Fruit fly (Drosophila melanogaster) whole organism, embryonic: ENCODE data around the gene TrpA1.
A peak's percentile ranks its signal among the peaks of the same experiment; 100 is the strongest.

ENCODE experiments used
- B-H2 ChIP-seq: fragments of 200-800 bp; sonication (Bioruptor generic); optimal IDR thresholded peaks from 2 replicates; lab custom pipeline; 2018; ENCODE audit warnings: missing biosample characterization, mild to moderate bottlenecking, missing genetic modification characterization
- Bdp1 ChIP-seq: fragments of 200-800 bp; sonication (Bioruptor generic); optimal IDR thresholded peaks from 3 replicates; lab custom pipeline; 2016; ENCODE audit warnings: missing biosample characterization, missing genetic modification characterization
- Bteb2 ChIP-seq: fragments of 200-800 bp; sonication (Bioruptor generic); optimal IDR thresholded peaks from 2 replicates; lab custom pipeline; 2016; ENCODE audit warnings: missing biosample characterization, missing genetic modification characterization
- CG10147 ChIP-seq: fragments of 200-800 bp; sonication (Bioruptor generic); optimal IDR thresholded peaks from 2 replicates; lab custom pipeline; 2019; ENCODE audit warnings: missing biosample characterization, mild to moderate bottlenecking, missing genetic modification characterization, moderate library complexity
- CG1024 ChIP-seq: fragments of 200-800 bp; sonication (Bioruptor generic); IDR thresholded peaks from 2 replicates; pipeline ENCODE4 v1.3.6; 2022; ENCODE audit warnings: missing biosample characterization, missing genetic modification characterization
- CG10462 ChIP-seq: fragments of 200-800 bp; sonication (Bioruptor generic); optimal IDR thresholded peaks from 2 replicates; lab custom pipeline; 2016; ENCODE audit warnings: missing biosample characterization, missing genetic modification characterization
- CG10654 ChIP-seq: fragments of 200-800 bp; sonication (Bioruptor generic); optimal IDR thresholded peaks from 2 replicates; lab custom pipeline; 2016; ENCODE audit warnings: missing biosample characterization, missing genetic modification characterization
- CG10959 ChIP-seq: fragments of 200-800 bp; sonication (Bioruptor generic); IDR thresholded peaks from 2 replicates; pipeline ENCODE4 v1.3.6; 2022; ENCODE audit warnings: missing biosample characterization, missing genetic modification characterization
- CG11398 ChIP-seq: fragments of 200-800 bp; sonication (Bioruptor generic); optimal IDR thresholded peaks from 2 replicates; lab custom pipeline; 2016; ENCODE audit warnings: missing biosample characterization, missing genetic modification characterization
- CG11504 ChIP-seq: fragments of 200-800 bp; sonication (Bioruptor generic); optimal IDR thresholded peaks from 3 replicates; lab custom pipeline; 2019; ENCODE audit warnings: missing biosample characterization, mild to moderate bottlenecking, missing genetic modification characterization, moderate library complexity
- CG12219 ChIP-seq: fragments of 200-800 bp; sonication (Bioruptor generic); optimal IDR thresholded peaks from 3 replicates; lab custom pipeline; 2018; ENCODE audit warnings: missing biosample characterization, mild to moderate bottlenecking, missing genetic modification characterization
- CG14050 ChIP-seq: fragments of 200-800 bp; sonication (Bioruptor generic); IDR thresholded peaks from 3 replicates; pipeline ENCODE4 v1.3.6; 2022; ENCODE audit warnings: missing biosample characterization, missing genetic modification characterization
- CG14667 ChIP-seq: fragments of 200-800 bp; sonication (Bioruptor generic); IDR thresholded peaks from 2 replicates; pipeline ENCODE4 v1.3.6; 2022; ENCODE audit warnings: missing biosample characterization, missing genetic modification characterization
- CG1529 ChIP-seq: fragments of 200-800 bp; sonication (Bioruptor generic); optimal IDR thresholded peaks from 3 replicates; lab custom pipeline; 2018; ENCODE audit warnings: missing biosample characterization, missing genetic modification characterization
- CG1832 ChIP-seq: fragments of 200-800 bp; sonication (Bioruptor generic); optimal IDR thresholded peaks from 2 replicates; lab custom pipeline; 2017; ENCODE audit warnings: missing biosample characterization, mild to moderate bottlenecking, missing genetic modification characterization, inconsistent platforms
- CG18476 ChIP-seq: fragments of 200-800 bp; sonication (Bioruptor generic); optimal IDR thresholded peaks from 2 replicates; lab custom pipeline; 2016; ENCODE audit warnings: missing biosample characterization, mild to moderate bottlenecking, missing genetic modification characterization
- CG30431 ChIP-seq: fragments of 200-800 bp; sonication (Bioruptor generic); optimal IDR thresholded peaks from 2 replicates; lab custom pipeline; 2017; ENCODE audit warnings: missing biosample characterization, missing genetic modification characterization
- CG4282 ChIP-seq: fragments of 200-800 bp; sonication (Bioruptor generic); optimal IDR thresholded peaks from 2 replicates; lab custom pipeline; 2016; ENCODE audit warnings: missing biosample characterization, missing genetic modification characterization
- CG6765 ChIP-seq: fragments of 200-800 bp; sonication (Bioruptor generic); optimal IDR thresholded peaks from 3 replicates; lab custom pipeline; 2017; ENCODE audit warnings: missing biosample characterization, mild to moderate bottlenecking, missing genetic modification characterization
- CTCF ChIP-seq: fragments of 200-800 bp; sonication (Bioruptor generic); optimal IDR thresholded peaks from 2 replicates; lab custom pipeline; 2017; ENCODE audit warnings: missing biosample characterization, mild to moderate bottlenecking, missing genetic modification characterization, moderate library complexity
- Deaf1 ChIP-seq: fragments of 200-800 bp; optimal IDR thresholded peaks from 3 replicates; lab custom pipeline; 2019; ENCODE audit warnings: missing biosample characterization, mild to moderate bottlenecking, missing genetic modification characterization, moderate library complexity
- E2f2 ChIP-seq: fragments of 200-800 bp; sonication (Bioruptor generic); IDR thresholded peaks from 2 replicates; pipeline ENCODE4 v1.3.6; 2022; ENCODE audit warnings: missing biosample characterization, missing genetic modification characterization
- Elba2 ChIP-seq: fragments of 200-800 bp; sonication (Bioruptor generic); optimal IDR thresholded peaks from 3 replicates; lab custom pipeline; 2016; ENCODE audit warnings: missing biosample characterization, missing genetic modification characterization
- Hr39 ChIP-seq: fragments of >200 bp; optimal IDR thresholded peaks from 2 replicates; lab custom pipeline; 2017
- Mes4 ChIP-seq: fragments of 200-800 bp; sonication (Bioruptor generic); optimal IDR thresholded peaks from 2 replicates; lab custom pipeline; 2016; ENCODE audit warnings: missing biosample characterization, missing genetic modification characterization
- NC2α ChIP-seq: fragments of 200-800 bp; sonication (Bioruptor generic); optimal IDR thresholded peaks from 2 replicates; lab custom pipeline; 2016; ENCODE audit warnings: missing biosample characterization, missing genetic modification characterization
- Opbp ChIP-seq: fragments of 200-800 bp; sonication (Bioruptor generic); IDR thresholded peaks from 3 replicates; pipeline ENCODE4 v1.3.6; 2022; ENCODE audit warnings: missing biosample characterization, missing genetic modification characterization; ENCODE audit not compliant: partially characterized antibody
- Six4 ChIP-seq: fragments of 200-800 bp; sonication (Bioruptor generic); optimal IDR thresholded peaks from 2 replicates; lab custom pipeline; 2016; ENCODE audit warnings: missing biosample characterization, missing genetic modification characterization
- abd-A ChIP-seq: fragments of 200-800 bp; sonication (Bioruptor generic); optimal IDR thresholded peaks from 3 replicates; lab custom pipeline; 2019; ENCODE audit warnings: missing biosample characterization, mild to moderate bottlenecking, missing genetic modification characterization, moderate library complexity
- aop ChIP-seq: fragments of 200-800 bp; sonication (Bioruptor generic); IDR thresholded peaks from 2 replicates; pipeline ENCODE4 v1.3.6; 2022; ENCODE audit warnings: missing biosample characterization, missing genetic modification characterization
- ap ChIP-seq: fragments of 200-800 bp; sonication (Bioruptor generic); IDR thresholded peaks from 2 replicates; pipeline ENCODE4 v1.3.6; 2022; ENCODE audit warnings: missing biosample characterization, missing genetic modification characterization
- caup ChIP-seq: fragments of 200-800 bp; sonication (Bioruptor generic); optimal IDR thresholded peaks from 3 replicates; lab custom pipeline; 2017; ENCODE audit warnings: missing biosample characterization, mild to moderate bottlenecking, missing genetic modification characterization, moderate library complexity; ENCODE audit not compliant: severe bottlenecking
- ci ChIP-seq: fragments of 200-800 bp; sonication (Bioruptor generic); IDR thresholded peaks from 3 replicates; pipeline ENCODE4 v1.3.6; 2022; ENCODE audit warnings: missing biosample characterization, missing genetic modification characterization
- croc ChIP-seq: fragments of 200-800 bp; sonication (Bioruptor generic); conservative IDR thresholded peaks from 3 replicates; pipeline ENCODE4 v1.3.6; 2022; ENCODE audit warnings: missing biosample characterization, missing genetic modification characterization
- crp ChIP-seq, 2 experiments: fragments of 200-800 bp; sonication (Bioruptor generic); optimal IDR thresholded peaks; 2 replicates in 1 of 2; 3 replicates in 1 of 2; lab custom pipeline; 2017; ENCODE audit warnings: missing biosample characterization in 2 of 2, missing genetic modification characterization in 2 of 2, mild to moderate bottlenecking in 1 of 2, moderate library complexity in 1 of 2
- danr ChIP-seq: fragments of 200-800 bp; sonication (Bioruptor generic); IDR thresholded peaks from 2 replicates; pipeline ENCODE4 v1.3.6; 2022; ENCODE audit warnings: missing biosample characterization, missing genetic modification characterization
- gsb ChIP-seq: fragments of 200-800 bp; sonication (Bioruptor generic); IDR thresholded peaks from 2 replicates; pipeline ENCODE4 v1.3.6; 2022; ENCODE audit warnings: missing biosample characterization, missing genetic modification characterization
- hth ChIP-seq: fragments of >200 bp; optimal IDR thresholded peaks from 2 replicates; lab custom pipeline; 2017; ENCODE audit warnings: inconsistent platforms
- kah ChIP-seq: fragments of 200-800 bp; sonication (Bioruptor generic); optimal IDR thresholded peaks from 2 replicates; lab custom pipeline; 2018; ENCODE audit warnings: missing biosample characterization, mild to moderate bottlenecking, missing genetic modification characterization
- lab ChIP-seq: fragments of 200-800 bp; sonication (Bioruptor generic); optimal IDR thresholded peaks from 3 replicates; lab custom pipeline; 2017; ENCODE audit warnings: missing biosample characterization, missing genetic modification characterization, mild to moderate bottlenecking, moderate library complexity, missing genetic modification reagents
- lbe ChIP-seq: fragments of 200-800 bp; sonication (Bioruptor generic); optimal IDR thresholded peaks from 2 replicates; lab custom pipeline; 2016; ENCODE audit warnings: missing biosample characterization, mild to moderate bottlenecking, missing genetic modification characterization
- lola ChIP-seq, 3 experiments: fragments of >200 bp in 2 of 3; fragments of 200-800 bp in 1 of 3; sonication (Bioruptor generic) in 1 of 3; optimal IDR thresholded peaks; 2 replicates each; lab custom pipeline; 2017 to 2019; ENCODE audit warnings: missing biosample characterization in 3 of 3, missing genetic modification characterization in 3 of 3, mild to moderate bottlenecking in 1 of 3, moderate library complexity in 1 of 3
- luna ChIP-seq: fragments of 200-800 bp; sonication (Bioruptor generic); optimal IDR thresholded peaks from 2 replicates; lab custom pipeline; 2016; ENCODE audit warnings: missing biosample characterization, missing genetic modification characterization
- mirr ChIP-seq: fragments of 200-800 bp; sonication (Bioruptor generic); optimal IDR thresholded peaks from 3 replicates; lab custom pipeline; 2018; ENCODE audit warnings: missing biosample characterization, mild to moderate bottlenecking, missing genetic modification characterization
- pum ChIP-seq: fragments of 200-800 bp; sonication (Bioruptor generic); optimal IDR thresholded peaks from 2 replicates; lab custom pipeline; 2016; ENCODE audit warnings: missing biosample characterization, missing genetic modification characterization
- sd ChIP-seq: fragments of 200-800 bp; sonication (Bioruptor generic); optimal IDR thresholded peaks from 3 replicates; lab custom pipeline; 2018; ENCODE audit warnings: missing biosample characterization, mild to moderate bottlenecking, missing genetic modification characterization, moderate library complexity
- sim ChIP-seq: fragments of 200-800 bp; sonication (Bioruptor generic); IDR thresholded peaks from 2 replicates; pipeline ENCODE4 v1.3.6; 2022; ENCODE audit warnings: missing biosample characterization, missing genetic modification characterization
- so ChIP-seq: fragments of 200-800 bp; sonication (Bioruptor generic); IDR thresholded peaks from 3 replicates; pipeline ENCODE4 v1.3.6; 2022; ENCODE audit warnings: missing biosample characterization, missing genetic modification characterization
- stc ChIP-seq: fragments of 200-800 bp; sonication (Bioruptor generic); IDR thresholded peaks from 2 replicates; pipeline ENCODE4 v1.3.6; 2022; ENCODE audit warnings: missing biosample characterization, missing genetic modification characterization
- sug ChIP-seq: fragments of 200-800 bp; optimal IDR thresholded peaks from 2 replicates; lab custom pipeline; 2019; ENCODE audit warnings: missing biosample characterization, mild to moderate bottlenecking, missing genetic modification characterization, moderate library complexity
- trh ChIP-seq: fragments of 200-800 bp; sonication (Bioruptor generic); optimal IDR thresholded peaks from 2 replicates; lab custom pipeline; 2016; ENCODE audit warnings: missing biosample characterization, missing genetic modification characterization
- ttk ChIP-seq: fragments of 200-800 bp; sonication (Bioruptor generic); IDR thresholded peaks from 2 replicates; pipeline ENCODE4 v2.1.2; 2022; ENCODE audit warnings: missing biosample characterization, missing genetic modification characterization
- wdn ChIP-seq: fragments of 200-800 bp; sonication (Bioruptor generic); IDR thresholded peaks from 2 replicates; pipeline ENCODE4 v1.3.6; 2022; ENCODE audit warnings: missing biosample characterization, missing genetic modification characterization
- yki ChIP-seq: fragments of >200 bp; optimal IDR thresholded peaks from 3 replicates; lab custom pipeline; 2018

The TrpA1 gene

dm6 chr3L:8852907-8853306 is 52.1 kb downstream of the TrpA1 start (continued):
- TF ChIP-seq so (GFP tag; lab: Robert Waterston, UW) (peak; percentile 60; the same call in 1 of the 3 replicates), CG12219 (GFP tag; lab: Kevin White, UChicago) (no peak), CG10147 (GFP tag; lab: Kevin White, UChicago) (no peak), Deaf1 (tag; lab: Kevin White, UChicago) (no peak), CG6765 (GFP tag; lab: Kevin White, UChicago) (no peak), CTCF (no peak), ap (no peak), aop (no peak), Six4 (GFP tag; lab: Kevin White, UChicago) (no peak), CG10654 (GFP tag; lab: Kevin White, UChicago) (no peak), CG10462 (GFP tag; lab: Kevin White, UChicago) (no peak), B-H2 (no peak), Hr39 (no peak), CG4282 (GFP tag; lab: Kevin White, UChicago) (no peak), E2f2 (GFP tag; lab: Robert Waterston, UW) (0 out of 2 replicates have a peak, but pooled peaks have one; percentile 25), Bdp1 (no peak), lbe (GFP tag; lab: Kevin White, UChicago) (no peak), CG18476 (GFP tag; lab: Kevin White, UChicago) (no peak), lola (GFP tag; optimal IDR thresholded peaks at IDR 0.05; lab: Kevin White, UChicago) (no peak), Bteb2 (GFP tag; lab: Kevin White, UChicago) (no peak), Opbp (GFP tag; lab: Robert Waterston, UW) (no peak), CG1832 (GFP tag; lab: Kevin White, UChicago) (no peak), pum (GFP tag; lab: Kevin White, UChicago) (peak; percentile 11), CG1529 (no peak), ttk (GFP tag; lab: Robert Waterston, UW) (peak; percentile 31; the same call in 1 of the 2 replicates), mirr (GFP tag; lab: Kevin White, UChicago) (no peak), gsb (no peak), Mes4 (GFP tag; lab: Kevin White, UChicago) (no peak), croc (GFP tag; lab: Robert Waterston, UW) (no peak), lab (GFP tag; lab: Kevin White, UChicago) (peak; percentile 51), luna (GFP tag; lab: Kevin White, UChicago) (no peak), abd-A (tag; lab: Kevin White, UChicago) (no peak), yki (lab: Kevin White, UChicago) (no peak), sd (tag; lab: Kevin White, UChicago) (no peak), crp (GFP tag; optimal IDR thresholded peaks at IDR 0.05; lab: Kevin White, UChicago) (no peak), CG14667 (GFP tag; lab: Robert Waterston, UW) (0 out of 2 replicates have a peak, but pooled peaks have one; percentile 32), hth (lab: Kevin White, UChicago) (no peak), CG11398 (no peak), CG14050 (no peak), caup (no peak), stc (GFP tag; lab: Robert Waterston, UW) (peak; percentile 39), trh (GFP tag; lab: Kevin White, UChicago) (no peak), NC2α (GFP tag; lab: Kevin White, UChicago) (no peak), Elba2 (GFP tag; lab: Kevin White, UChicago) (no peak), CG30431 (GFP tag; lab: Kevin White, UChicago) (no peak), kah (GFP tag; lab: Kevin White, UChicago) (no peak), CG11504 (tag; lab: Kevin White, UChicago) (peak; percentile 48), CG1024 (GFP tag; lab: Robert Waterston, UW) (no peak), danr (GFP tag; lab: Robert Waterston, UW) (no peak), sug (tag; lab: Kevin White, UChicago) (peak; percentile 25), CG10959 (peak; percentile 56; the same call in 1 of the 2 replicates), ci (GFP tag; lab: Robert Waterston, UW) (peak; percentile 64; the same call in 1 of the 3 replicates), wdn (GFP tag; lab: Robert Waterston, UW) (no peak), sim (GFP tag; lab: Robert Waterston, UW) (0 out of 2 replicates have a peak, but pooled peaks have one; percentile 10)
